Worm (Caenorhabditis elegans) whole organism, midembryonic: ENCODE data around the gene ceh-86.

Experiments used
- T22C8.4 ChIP-seq: fragments of 200-800 bp; sonication (Bioruptor generic); IDR thresholded peaks from 2 replicates; pipeline ENCODE4 v1.3.6; 2022; ENCODE audit warnings: missing genetic modification characterization, missing compliant biosample characterization
- cog-1 ChIP-seq: sonication (generic microtip); optimal IDR thresholded peaks from 2 replicates; lab custom pipeline; 2016; ENCODE audit warnings: missing genetic modification characterization, missing compliant biosample characterization
- flt-1 ChIP-seq: fragments of 200-800 bp; sonication (Bioruptor generic); IDR thresholded peaks from 2 replicates; pipeline ENCODE4 v1.3.6; 2022; ENCODE audit warnings: missing genetic modification characterization, missing compliant biosample characterization
- klf-2 ChIP-seq: fragments of 200-800 bp; sonication (Bioruptor generic); conservative IDR thresholded peaks from 2 replicates; pipeline ENCODE4 v1.3.6; 2022; ENCODE audit warnings: missing genetic modification reagents, missing genetic modification characterization, missing compliant biosample characterization
- med-1 ChIP-seq: sonication (generic microtip); optimal IDR thresholded peaks from 2 replicates; lab custom pipeline; 2017; ENCODE audit warnings: missing genetic modification characterization, mild to moderate bottlenecking, missing compliant biosample characterization, antibody characterized with exemption, missing genetic modification reagents; ENCODE audit not compliant: insufficient read depth
- ref-1 ChIP-seq: fragments of 200-800 bp; sonication (Bioruptor generic); conservative IDR thresholded peaks from 2 replicates; pipeline ENCODE4 v1.3.6; 2022; ENCODE audit warnings: missing genetic modification reagents, missing genetic modification characterization, missing compliant biosample characterization
- tab-1 ChIP-seq: fragments of 200-800 bp; sonication (Bioruptor generic); IDR thresholded peaks from 2 replicates; pipeline ENCODE4 v1.3.6; 2022; ENCODE audit warnings: missing genetic modification characterization, missing compliant biosample characterization
- ztf-23 ChIP-seq: fragments of 200-800 bp; sonication (Bioruptor generic); IDR thresholded peaks from 2 replicates; pipeline ENCODE4 v1.3.6; 2022; ENCODE audit warnings: missing genetic modification reagents, missing genetic modification characterization, missing compliant biosample characterization
- ztf-29 ChIP-seq: fragments of 200-800 bp; sonication (Bioruptor generic); IDR thresholded peaks from 2 replicates; pipeline ENCODE4 v1.3.6; 2022; ENCODE audit warnings: missing genetic modification reagents, missing genetic modification characterization, missing compliant biosample characterization

ceh-86 gene

DNA sequence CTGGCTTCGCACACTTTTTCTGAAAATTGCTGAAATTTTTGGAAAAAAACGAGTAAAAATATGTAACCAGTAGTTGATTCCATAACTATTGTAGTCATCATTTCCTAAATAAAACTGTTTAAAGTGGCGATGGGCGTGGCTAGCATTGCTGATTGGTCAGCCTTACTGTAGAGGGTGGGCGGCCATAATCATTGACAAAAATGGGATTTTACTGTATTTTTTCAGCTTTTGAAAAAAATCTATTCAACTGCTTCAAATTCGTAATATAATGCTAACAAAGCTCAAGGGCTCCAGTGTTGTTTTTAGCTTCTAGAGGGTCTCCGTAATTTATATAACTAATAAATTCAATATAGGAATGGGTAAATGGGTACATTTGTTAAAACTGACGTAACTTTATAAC is 51.7 kb downstream of the ceh-86 start, which contains the start of gene F16G10.7:
Gene F16G10.7 (minus strand): TSS at position 101 of the 400 bp plus-strand sequence.
- no peak for TF ChIP-seq ztf-29 (GFP tag; lab: Robert Waterston, UW)
- no peak for TF ChIP-seq T22C8.4 (GFP tag; lab: Robert Waterston, UW)
- TF ChIP-seq flt-1: no peak
- TF ChIP-seq cog-1 (tag; lab: Kevin White, UChicago): no peak
- no peak for TF ChIP-seq med-1
- TF ChIP-seq tab-1 (GFP tag; lab: Robert Waterston, UW): no peak
- no peak for TF ChIP-seq ztf-23 (GFP tag; lab: Robert Waterston, UW)
- no peak for TF ChIP-seq ref-1 (GFP tag; lab: Robert Waterston, UW)
- TF ChIP-seq klf-2: no peak

DNA sequence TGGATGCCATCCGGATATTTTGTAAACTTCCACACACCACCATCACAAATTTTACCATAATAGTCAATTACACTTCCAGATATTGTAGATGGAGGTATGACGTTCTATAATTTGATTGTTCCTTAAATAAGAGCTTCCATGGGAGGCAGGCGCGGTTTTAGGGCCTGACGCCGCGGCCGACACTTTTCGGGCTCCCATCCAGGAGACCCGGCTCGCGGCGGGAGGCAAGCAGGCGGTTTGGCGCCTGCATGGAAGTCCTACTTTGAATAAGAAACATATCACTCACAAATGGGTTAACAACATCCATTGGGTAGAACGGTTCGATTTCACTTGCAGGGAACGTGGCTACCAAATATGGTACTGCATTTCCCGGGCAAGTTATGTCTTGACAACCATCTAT is 52.2 kb downstream of the ceh-86 start:
- TF ChIP-seq klf-2 (no peak), ztf-23 (GFP tag; lab: Robert Waterston, UW) (no peak), cog-1 (tag; lab: Kevin White, UChicago) (no peak), flt-1 (no peak), T22C8.4 (GFP tag; lab: Robert Waterston, UW) (no peak), ref-1 (GFP tag; lab: Robert Waterston, UW) (no peak), med-1 (no peak), tab-1 (GFP tag; lab: Robert Waterston, UW) (no peak), ztf-29 (GFP tag; lab: Robert Waterston, UW) (no peak)

- TF ChIP-seq klf-2 (no peak), T22C8.4 (GFP tag; lab: Robert Waterston, UW) (no peak), cog-1 (tag; lab: Kevin White, UChicago) (no peak), tab-1 (GFP tag; lab: Robert Waterston, UW) (no peak), flt-1 (no peak), ztf-29 (GFP tag; lab: Robert Waterston, UW) (no peak)
Measured at ce11 chrII:2378465-2379009, 53.3 kb downstream of the ceh-86 start.

DNA sequence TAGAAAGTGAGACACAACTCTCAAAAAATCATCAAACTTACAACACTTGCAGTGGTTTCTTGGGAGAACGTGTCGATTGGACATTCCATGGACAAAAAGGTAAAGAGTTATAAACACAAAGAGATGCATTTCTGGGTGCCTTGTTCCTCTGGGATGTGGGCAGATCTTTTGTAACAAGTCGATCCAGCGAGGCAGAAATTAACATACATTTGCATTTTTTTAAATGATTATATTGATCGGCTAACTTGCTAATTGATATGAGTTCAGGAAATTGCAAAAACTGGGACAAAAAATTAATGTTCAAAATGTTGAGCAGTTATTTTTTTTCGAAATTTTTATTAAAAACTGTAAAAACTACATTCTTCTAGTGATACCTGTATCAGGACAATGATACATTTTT is 54.1 kb downstream of the ceh-86 start, which contains the start of gene F16G10.6:
Gene F16G10.6 (minus strand): TSS at position 101 of the 400 bp plus-strand sequence.
- TF ChIP-seq T22C8.4 (GFP tag; lab: Robert Waterston, UW) (no peak), ref-1 (GFP tag; lab: Robert Waterston, UW) (no peak), flt-1 (no peak), ztf-23 (GFP tag; lab: Robert Waterston, UW) (no peak), klf-2 (no peak), cog-1 (tag; lab: Kevin White, UChicago) (no peak)
